Fruit fly (Drosophila melanogaster) whole organism, embryonic: Measurements from ENCODE around the gene ball.

Source experiments
- B-H1 ChIP-seq: fragments of 200-800 bp; sonication (Bioruptor generic); IDR thresholded peaks from 3 replicates; pipeline ENCODE4 v1.3.6; 2022; ENCODE audit warnings: missing biosample characterization, missing genetic modification characterization
- B-H2 ChIP-seq: fragments of 200-800 bp; sonication (Bioruptor generic); optimal IDR thresholded peaks from 2 replicates; lab custom pipeline; 2018; ENCODE audit warnings: missing biosample characterization, mild to moderate bottlenecking, missing genetic modification characterization
- BEAF-32 ChIP-seq: fragments of 200-800 bp; sonication (Bioruptor generic); optimal IDR thresholded peaks from 3 replicates; lab custom pipeline; 2017; ENCODE audit warnings: missing biosample characterization, missing genetic modification characterization, mild to moderate bottlenecking, moderate library complexity, missing genetic modification reagents
- CG10267 ChIP-seq: fragments of 200-800 bp; sonication (Bioruptor generic); optimal IDR thresholded peaks from 2 replicates; lab custom pipeline; 2018; ENCODE audit warnings: missing biosample characterization, mild to moderate bottlenecking, missing genetic modification characterization, moderate library complexity
- CG11504 ChIP-seq: fragments of 200-800 bp; sonication (Bioruptor generic); optimal IDR thresholded peaks from 3 replicates; lab custom pipeline; 2019; ENCODE audit warnings: missing biosample characterization, mild to moderate bottlenecking, missing genetic modification characterization, moderate library complexity
- CG12391 ChIP-seq: fragments of 200-800 bp; sonication (Bioruptor generic); optimal IDR thresholded peaks from 3 replicates; lab custom pipeline; 2018; ENCODE audit warnings: missing biosample characterization, mild to moderate bottlenecking, missing genetic modification characterization, moderate library complexity
- CG13287 ChIP-seq: fragments of 200-800 bp; sonication (Bioruptor generic); IDR thresholded peaks from 2 replicates; pipeline ENCODE4 v1.3.6; 2022; ENCODE audit warnings: missing biosample characterization, missing genetic modification characterization; ENCODE audit not compliant: partially characterized antibody
- CG14710 ChIP-seq: fragments of 200-800 bp; sonication (Bioruptor generic); optimal IDR thresholded peaks from 3 replicates; lab custom pipeline; 2019; ENCODE audit warnings: missing biosample characterization, mild to moderate bottlenecking, missing genetic modification characterization, moderate library complexity
- CG15514 ChIP-seq: fragments of 200-800 bp; sonication (Bioruptor generic); optimal IDR thresholded peaks from 3 replicates; lab custom pipeline; 2017; ENCODE audit warnings: missing biosample characterization, missing genetic modification characterization, mild to moderate bottlenecking, moderate library complexity, missing genetic modification reagents
- CG15601 ChIP-seq: fragments of 200-800 bp; sonication (Bioruptor generic); optimal IDR thresholded peaks from 3 replicates; lab custom pipeline; 2019; ENCODE audit warnings: missing biosample characterization, mild to moderate bottlenecking, missing genetic modification characterization, moderate library complexity
- CG2116 ChIP-seq: fragments of 200-800 bp; sonication (Bioruptor generic); optimal IDR thresholded peaks from 3 replicates; lab custom pipeline; 2018; ENCODE audit warnings: missing biosample characterization, mild to moderate bottlenecking, missing genetic modification characterization
- CG31441 ChIP-seq: fragments of 200-800 bp; sonication (Bioruptor generic); IDR thresholded peaks from 2 replicates; pipeline ENCODE4 v1.3.6; 2022; ENCODE audit warnings: missing biosample characterization, missing genetic modification characterization
- CG34422 ChIP-seq: fragments of 200-800 bp; sonication (Bioruptor generic); IDR thresholded peaks from 3 replicates; pipeline ENCODE4 v1.3.6; 2022; ENCODE audit warnings: missing biosample characterization, missing genetic modification characterization
- CG3847 ChIP-seq: fragments of 200-800 bp; sonication (Bioruptor generic); IDR thresholded peaks from 2 replicates; pipeline ENCODE4 v1.3.6; 2022; ENCODE audit warnings: missing biosample characterization, missing genetic modification characterization
- CG4360 ChIP-seq: fragments of 200-800 bp; sonication (Bioruptor generic); IDR thresholded peaks from 2 replicates; pipeline ENCODE4 v1.3.6; 2022; ENCODE audit warnings: missing biosample characterization, missing genetic modification characterization
- CG4617 ChIP-seq: fragments of 200-800 bp; sonication (Bioruptor generic); optimal IDR thresholded peaks from 3 replicates; lab custom pipeline; 2016; ENCODE audit warnings: missing biosample characterization, missing genetic modification characterization, borderline replicate concordance
- CG7987 ChIP-seq: fragments of 200-800 bp; sonication (Bioruptor generic); optimal IDR thresholded peaks from 2 replicates; lab custom pipeline; 2018; ENCODE audit warnings: missing biosample characterization, mild to moderate bottlenecking, missing genetic modification characterization, moderate library complexity
- CG8290 ChIP-seq, 3 experiments: fragments of 200-800 bp; sonication (Bioruptor generic); optimal IDR thresholded peaks; 2 replicates each; lab custom pipeline; 2016 to 2019; ENCODE audit warnings: missing biosample characterization in 3 of 3, missing genetic modification characterization in 3 of 3, mild to moderate bottlenecking in 2 of 3, moderate library complexity in 1 of 3
- CHES-1-like ChIP-seq: fragments of 200-800 bp; sonication (Bioruptor generic); optimal IDR thresholded peaks from 2 replicates; lab custom pipeline; 2016; ENCODE audit warnings: missing biosample characterization, missing genetic modification characterization
- CoRest ChIP-seq: fragments of 200-800 bp; sonication (Bioruptor generic); optimal IDR thresholded peaks from 3 replicates; lab custom pipeline; 2018; ENCODE audit warnings: missing biosample characterization, mild to moderate bottlenecking, missing genetic modification characterization, moderate library complexity
- Dbx ChIP-seq: fragments of 200-800 bp; sonication (Bioruptor generic); IDR thresholded peaks from 3 replicates; pipeline ENCODE4 v1.3.6; 2022; ENCODE audit warnings: missing biosample characterization, missing genetic modification characterization
- Dll ChIP-seq: fragments of 200-800 bp; sonication (Bioruptor generic); IDR thresholded peaks from 4 replicates; pipeline ENCODE4 v1.3.6; 2022; ENCODE audit warnings: missing biosample characterization, missing genetic modification characterization; ENCODE audit not compliant: partially characterized antibody
- Dp ChIP-seq: fragments of 200-800 bp; sonication (Bioruptor generic); optimal IDR thresholded peaks from 2 replicates; lab custom pipeline; 2018; ENCODE audit warnings: missing biosample characterization, mild to moderate bottlenecking, missing genetic modification characterization, moderate library complexity
- E2f1 ChIP-seq: fragments of 200-800 bp; sonication (Bioruptor generic); IDR thresholded peaks from 2 replicates; pipeline ENCODE4 v1.3.6; 2022; ENCODE audit warnings: missing biosample characterization, missing genetic modification characterization
- ERR ChIP-seq: fragments of 200-800 bp; sonication (Bioruptor generic); optimal IDR thresholded peaks from 2 replicates; lab custom pipeline; 2016; ENCODE audit warnings: missing biosample characterization, missing genetic modification characterization
- Elba2 ChIP-seq: fragments of 200-800 bp; sonication (Bioruptor generic); optimal IDR thresholded peaks from 3 replicates; lab custom pipeline; 2016; ENCODE audit warnings: missing biosample characterization, missing genetic modification characterization
- Med ChIP-seq: fragments of 200-800 bp; sonication (Bioruptor generic); peaks from one replicate; lab custom pipeline; 2016; ENCODE audit warnings: missing biosample characterization, missing genetic modification characterization, mild to moderate bottlenecking, inconsistent platforms, moderate library complexity
- Myb ChIP-seq: fragments of 200-800 bp; sonication (Bioruptor generic); optimal IDR thresholded peaks from 2 replicates; lab custom pipeline; 2016; ENCODE audit warnings: missing biosample characterization, missing genetic modification characterization
- NC2β ChIP-seq: fragments of 200-800 bp; sonication (Bioruptor generic); optimal IDR thresholded peaks from 2 replicates; lab custom pipeline; 2016; ENCODE audit warnings: missing biosample characterization, missing genetic modification characterization
- Pdp1 ChIP-seq, 2 experiments: fragments of 200-800 bp; sonication (Bioruptor generic); optimal IDR thresholded peaks; 3 replicates each; lab custom pipeline; 2016; ENCODE audit warnings: missing biosample characterization in 2 of 2, missing genetic modification characterization in 2 of 2, mild to moderate bottlenecking in 1 of 2, moderate library complexity in 1 of 2
- Rx ChIP-seq: fragments of 200-800 bp; sonication (Bioruptor generic); IDR thresholded peaks from 2 replicates; pipeline ENCODE4 v1.3.6; 2022; ENCODE audit warnings: missing biosample characterization, missing genetic modification characterization
- TFAM ChIP-seq: fragments of 200-800 bp; sonication (Bioruptor generic); optimal IDR thresholded peaks from 2 replicates; lab custom pipeline; 2017; ENCODE audit warnings: missing biosample characterization, missing genetic modification characterization, inconsistent platforms
- amos ChIP-seq: fragments of 200-800 bp; sonication (Bioruptor generic); IDR thresholded peaks from 2 replicates; pipeline ENCODE4 v1.3.6; 2022; ENCODE audit warnings: missing biosample characterization, missing genetic modification characterization; ENCODE audit not compliant: partially characterized antibody
- chif ChIP-seq, 2 experiments: fragments of 200-800 bp; sonication (Bioruptor generic); optimal IDR thresholded peaks; 3 replicates each; lab custom pipeline; 2016; ENCODE audit warnings: missing biosample characterization in 2 of 2, missing genetic modification characterization in 2 of 2
- ftz-f1 ChIP-seq: fragments of 200-800 bp; sonication (Bioruptor generic); optimal IDR thresholded peaks from 2 replicates; lab custom pipeline; 2016; ENCODE audit warnings: missing biosample characterization, missing genetic modification characterization
- gfzf ChIP-seq: fragments of 200-800 bp; sonication (Bioruptor generic); optimal IDR thresholded peaks from 2 replicates; lab custom pipeline; 2016; ENCODE audit warnings: missing biosample characterization, mild to moderate bottlenecking, missing genetic modification characterization, moderate library complexity
- gro ChIP-seq: fragments of 200-800 bp; sonication (Bioruptor generic); optimal IDR thresholded peaks from 2 replicates; lab custom pipeline; 2016; ENCODE audit warnings: missing biosample characterization, missing genetic modification characterization
- gsb-n ChIP-seq: fragments of 200-800 bp; sonication (Bioruptor generic); optimal IDR thresholded peaks from 3 replicates; lab custom pipeline; 2018; ENCODE audit warnings: missing biosample characterization, mild to moderate bottlenecking, missing genetic modification characterization
- kah ChIP-seq: fragments of 200-800 bp; sonication (Bioruptor generic); optimal IDR thresholded peaks from 2 replicates; lab custom pipeline; 2018; ENCODE audit warnings: missing biosample characterization, mild to moderate bottlenecking, missing genetic modification characterization
- lilli ChIP-seq: fragments of 200-800 bp; sonication (Bioruptor generic); optimal IDR thresholded peaks from 3 replicates; lab custom pipeline; 2016; ENCODE audit warnings: missing biosample characterization, missing genetic modification characterization
- oc ChIP-seq: fragments of 200-800 bp; sonication (Bioruptor generic); optimal IDR thresholded peaks from 2 replicates; lab custom pipeline; 2018; ENCODE audit warnings: missing biosample characterization, mild to moderate bottlenecking, missing genetic modification characterization, moderate library complexity
- p53 ChIP-seq: fragments of 200-800 bp; sonication (Bioruptor generic); optimal IDR thresholded peaks from 2 replicates; lab custom pipeline; 2016; ENCODE audit warnings: missing biosample characterization, missing genetic modification characterization
- ro ChIP-seq: fragments of 200-800 bp; sonication (Bioruptor generic); IDR thresholded peaks from 2 replicates; pipeline ENCODE4 v1.3.6; 2022; ENCODE audit warnings: missing biosample characterization, missing genetic modification characterization
- scrt ChIP-seq: fragments of 200-800 bp; sonication (Bioruptor generic); optimal IDR thresholded peaks from 2 replicates; lab custom pipeline; 2018; ENCODE audit warnings: missing biosample characterization, mild to moderate bottlenecking, missing genetic modification characterization, moderate library complexity
- sd ChIP-seq: fragments of 200-800 bp; sonication (Bioruptor generic); optimal IDR thresholded peaks from 3 replicates; lab custom pipeline; 2018; ENCODE audit warnings: missing biosample characterization, mild to moderate bottlenecking, missing genetic modification characterization, moderate library complexity
- sens ChIP-seq: fragments of 200-800 bp; sonication (Bioruptor generic); peaks from one replicate; lab custom pipeline; 2016; ENCODE audit warnings: missing biosample characterization, missing genetic modification characterization
- stwl ChIP-seq: fragments of 200-800 bp; sonication (Bioruptor generic); optimal IDR thresholded peaks from 3 replicates; lab custom pipeline; 2018; ENCODE audit warnings: missing biosample characterization, mild to moderate bottlenecking, missing genetic modification characterization, moderate library complexity
- sug ChIP-seq: fragments of 200-800 bp; optimal IDR thresholded peaks from 2 replicates; lab custom pipeline; 2019; ENCODE audit warnings: missing biosample characterization, mild to moderate bottlenecking, missing genetic modification characterization, moderate library complexity
- trem ChIP-seq: fragments of 200-800 bp; optimal IDR thresholded peaks from 3 replicates; lab custom pipeline; 2019; ENCODE audit warnings: missing biosample characterization, mild to moderate bottlenecking, missing genetic modification characterization, moderate library complexity

Gene ball

DNA sequence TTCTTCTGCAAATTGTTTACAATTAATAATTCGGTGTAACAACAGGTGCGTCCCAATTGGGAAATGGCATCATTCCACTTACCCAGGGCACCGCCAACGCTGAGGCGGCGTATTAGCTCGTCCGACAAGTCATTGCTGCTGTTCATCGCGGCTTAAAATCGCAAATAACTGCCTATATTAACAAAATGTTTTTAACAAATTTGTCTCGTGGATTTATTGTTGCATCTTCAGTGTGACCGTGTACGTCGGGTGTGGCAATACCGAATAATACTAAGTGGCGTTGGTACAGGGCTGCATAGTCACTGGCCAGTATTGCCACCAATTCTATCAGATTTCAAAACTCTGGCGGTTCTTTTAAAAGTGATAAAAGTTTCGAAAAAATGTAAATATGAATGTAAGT, 46.0 kb upstream of the ball start, which contains the start of gene Ets97D (continued):
- TF ChIP-seq chif (GFP tag; optimal IDR thresholded peaks at IDR 0.05; lab: Kevin White, UChicago) (no peak), Dp (GFP tag; lab: Kevin White, UChicago) (peak; percentile 100), BEAF-32 (GFP tag; lab: Kevin White, UChicago) (peak; percentile 37), p53 (GFP tag; lab: Kevin White, UChicago) (peak; percentile 1), Pdp1 (GFP tag; optimal IDR thresholded peaks at IDR 0.05; lab: Kevin White, UChicago) (peak in 1 of 2 experiments; percentile 31), sug (tag; lab: Kevin White, UChicago) (peak; percentile 15), trem (peak; percentile 48), CHES-1-like (GFP tag; lab: Kevin White, UChicago) (peak; percentile 74), lilli (no peak), oc (tag; lab: Kevin White, UChicago) (no peak), Rx (GFP tag; lab: Robert Waterston, UW) (no peak), amos (GFP tag; lab: Robert Waterston, UW) (no peak), CG14710 (peak; percentile 63), CG34422 (GFP tag; lab: Robert Waterston, UW) (peak; percentile 40; the same call in 1 of the 3 replicates), gfzf (GFP tag; lab: Kevin White, UChicago) (peak; percentile 95), ro (no peak), TFAM (GFP tag; lab: Kevin White, UChicago) (no peak), CG12391 (tag; lab: Kevin White, UChicago) (peak; percentile 16), CG4617 (GFP tag; lab: Kevin White, UChicago) (peak; percentile 94), CG13287 (GFP tag; lab: Robert Waterston, UW) (peak; percentile 42; the same call in 1 of the 2 replicates), CG10267 (peak; percentile 43), Dll (GFP tag; lab: Robert Waterston, UW) (peak; percentile 43; the same call in 2 of the 4 replicates), B-H1 (GFP tag; lab: Robert Waterston, UW) (no peak), E2f1 (GFP tag; lab: Robert Waterston, UW) (no peak), NC2β (GFP tag; lab: Kevin White, UChicago) (peak; percentile 37), Dbx (GFP tag; lab: Robert Waterston, UW) (no peak), scrt (GFP tag; lab: Kevin White, UChicago) (peak; percentile 68), CG31441 (GFP tag; lab: Robert Waterston, UW) (no peak), CG3847 (GFP tag; lab: Robert Waterston, UW) (peak; percentile 65), CoRest (tag; lab: Kevin White, UChicago) (peak; percentile 38), CG15601 (tag; lab: Kevin White, UChicago) (peak; percentile 62), gro (GFP tag; lab: Kevin White, UChicago) (peak; percentile 34), CG8290 (GFP tag; optimal IDR thresholded peaks at IDR 0.05; lab: Kevin White, UChicago) (no peak), CG8290 (tag; optimal IDR thresholded peaks at IDR 0.05; lab: Kevin White, UChicago) (peak in 1 of 2 experiments; percentile 68), stwl (tag; lab: Kevin White, UChicago) (peak; percentile 77), CG7987 (GFP tag; lab: Kevin White, UChicago) (no peak), ftz-f1 (GFP tag; lab: Kevin White, UChicago) (no peak), CG4360 (GFP tag; lab: Robert Waterston, UW) (0 out of 2 replicates have a peak, but pooled peaks have one; percentile 9), CG15514 (peak; percentile 49), Med (GFP tag; lab: Kevin White, UChicago) (peak; percentile 68), CG11504 (tag; lab: Kevin White, UChicago) (peak; percentile 4), CG2116 (GFP tag; lab: Kevin White, UChicago) (peak; percentile 69), sd (tag; lab: Kevin White, UChicago) (no peak), Elba2 (GFP tag; lab: Kevin White, UChicago) (peak; percentile 94), kah (GFP tag; lab: Kevin White, UChicago) (peak; percentile 75), gsb-n (tag; lab: Kevin White, UChicago) (no peak), B-H2 (GFP tag; lab: Kevin White, UChicago) (peak; percentile 25), ERR (GFP tag; lab: Kevin White, UChicago) (no peak), Myb (GFP tag; lab: Kevin White, UChicago) (peak; percentile 43), sens (peak; percentile 77)
